Fruit fly (Drosophila melanogaster): ENCODE data around the gene slp2.
A peak's percentile ranks its signal among the peaks of the same experiment; 100 is the strongest.

The slp2 gene

dm6 chr2L:3862437-3863041 is 25.9 kb downstream of the slp2 start, which contains the start of gene TTLL4B (continued):
- TF ChIP-seq tll (GFP tag; optimal IDR thresholded peaks at IDR 0.05), result no peak
- peak; percentile 96 for TF ChIP-seq CG2116 (GFP tag; optimal IDR thresholded peaks at IDR 0.05)
- TF ChIP-seq chif (GFP tag; optimal IDR thresholded peaks at IDR 0.05), result no peak
- TF ChIP-seq CG8944 (GFP tag; optimal IDR thresholded peaks at IDR 0.05), result no peak
- no peak for TF ChIP-seq sima (GFP tag; optimal IDR thresholded peaks at IDR 0.05)
- no peak for TF ChIP-seq CG11093 (GFP tag; IDR thresholded peaks at IDR 0.05)
- TF ChIP-seq dysf (GFP tag; IDR thresholded peaks at IDR 0.05), result no peak
- no peak for TF ChIP-seq Taf1 (GFP tag; IDR thresholded peaks at IDR 0.05)
- no peak for TF ChIP-seq TFAM (GFP tag; optimal IDR thresholded peaks at IDR 0.05)
- no peak for TF ChIP-seq cwo (GFP tag; optimal IDR thresholded peaks at IDR 0.05)
- no peak for TF ChIP-seq z (GFP tag; IDR thresholded peaks at IDR 0.05)
- TF ChIP-seq CG9797 (GFP tag; optimal IDR thresholded peaks at IDR 0.05), result peak; percentile 34
- peak; percentile 95 for TF ChIP-seq nerfin-2 (GFP tag; IDR thresholded peaks at IDR 0.05; ENCODE audit: partially characterized antibody)
- no peak for TF ChIP-seq CG10959 (GFP tag; IDR thresholded peaks at IDR 0.05)
- TF ChIP-seq Aef1 (GFP tag; IDR thresholded peaks at IDR 0.05), result peak; percentile 62
- no peak for TF ChIP-seq CG11456 (GFP tag; IDR thresholded peaks at IDR 0.05)
- TF ChIP-seq peb (GFP tag; IDR thresholded peaks at IDR 0.05), result no peak
- no peak for TF ChIP-seq Ada2b (GFP tag; IDR thresholded peaks at IDR 0.05)
- TF ChIP-seq Gug (GFP tag; IDR thresholded peaks at IDR 0.05), result no peak
- TF ChIP-seq Tbp (GFP tag; optimal IDR thresholded peaks at IDR 0.05), result no peak
- TF ChIP-seq stwl (tag; optimal IDR thresholded peaks at IDR 0.05), result peak; percentile 89
- TF ChIP-seq CG6689 (GFP tag; IDR thresholded peaks at IDR 0.05), result no peak
- TF ChIP-seq Spps (tag; optimal IDR thresholded peaks at IDR 0.05), result no peak
- no peak for TF ChIP-seq zfh1 (GFP tag; IDR thresholded peaks at IDR 0.05)
- peak; percentile 48 for TF ChIP-seq CG10267 (tag; optimal IDR thresholded peaks at IDR 0.05)
- no peak for TF ChIP-seq scrt (GFP tag; optimal IDR thresholded peaks at IDR 0.05)
- TF ChIP-seq Ptx1 (GFP tag; IDR thresholded peaks at IDR 0.05), result no peak
- no peak for TF ChIP-seq Fer2 (tag; optimal IDR thresholded peaks at IDR 0.05)
- TF ChIP-seq CG6175 (GFP tag; IDR thresholded peaks at IDR 0.05), result no peak
- TF ChIP-seq bcd (GFP tag; optimal IDR thresholded peaks at IDR 0.05), result no peak
- peak; percentile 81 for TF ChIP-seq pzg (GFP tag; optimal IDR thresholded peaks at IDR 0.05)
- TF ChIP-seq CG2678 (tag; optimal IDR thresholded peaks at IDR 0.05), result no peak
- no peak for TF ChIP-seq pan (optimal IDR thresholded peaks at IDR 0.05)
- TF ChIP-seq pan (GFP tag; optimal IDR thresholded peaks at IDR 0.05 in 1 of 2, IDR thresholded peaks at IDR 0.05 in 1 of 2), result no peak
- no peak for TF ChIP-seq al (GFP tag; IDR thresholded peaks at IDR 0.05)
- TF ChIP-seq Usf (GFP tag; optimal IDR thresholded peaks at IDR 0.05), result no peak
- no peak for TF ChIP-seq CG31388 (GFP tag; optimal IDR thresholded peaks at IDR 0.05)
- TF ChIP-seq Med (GFP tag), result peak; percentile 75
- TF ChIP-seq CG31365 (tag; optimal IDR thresholded peaks at IDR 0.05), result no peak
- no peak for TF ChIP-seq CG6272 (GFP tag; IDR thresholded peaks at IDR 0.05)
- peak; percentile 17 for TF ChIP-seq CG17829 (tag; optimal IDR thresholded peaks at IDR 0.05)
- no peak for TF ChIP-seq sim (GFP tag; IDR thresholded peaks at IDR 0.05)
- peak; percentile 24 for TF ChIP-seq her (GFP tag; optimal IDR thresholded peaks at IDR 0.05)
- TF ChIP-seq CG7963 (GFP tag; IDR thresholded peaks at IDR 0.05; ENCODE audit: partially characterized antibody), result peak; percentile 87
- no peak for TF ChIP-seq pho (GFP tag; optimal IDR thresholded peaks at IDR 0.05)
- peak; percentile 6 for TF ChIP-seq Side (GFP tag; optimal IDR thresholded peaks at IDR 0.05)
- TF ChIP-seq Fer3 (tag; optimal IDR thresholded peaks at IDR 0.05), result no peak
- peak; percentile 58; the same call in 1 of the 4 replicates for TF ChIP-seq chinmo (GFP tag; IDR thresholded peaks at IDR 0.05; ENCODE audit: partially characterized antibody)
- no peak for TF ChIP-seq Dek (tag; optimal IDR thresholded peaks at IDR 0.05)
- peak; percentile 87 for TF ChIP-seq CG6791 (GFP tag; IDR thresholded peaks at IDR 0.05; ENCODE audit: partially characterized antibody)
- TF ChIP-seq luna (GFP tag; optimal IDR thresholded peaks at IDR 0.05), result no peak
